Worm (Caenorhabditis elegans) whole organism, early embryonic: ENCODE data around the gene cpr-5.

Source experiments
- ama-1 ChIP-seq: fragments of 150-350 bp; optimal IDR thresholded peaks from 2 replicates; lab custom pipeline; 2014
- hmbx-1 ChIP-seq: sonication (generic microtip); optimal IDR thresholded peaks from 2 replicates; lab custom pipeline; 2016; ENCODE audit warnings: mild to moderate bottlenecking, missing genetic modification characterization, missing compliant biosample characterization
- hmg-4 ChIP-seq: fragments of 200-800 bp; sonication (Bioruptor generic); optimal IDR thresholded peaks from 2 replicates; lab custom pipeline; 2018; ENCODE audit warnings: mild to moderate bottlenecking, missing genetic modification characterization, missing compliant biosample characterization
- scrt-1 ChIP-seq: fragments of 200-800 bp; sonication (Bioruptor generic); IDR thresholded peaks from 2 replicates; pipeline ENCODE4 v1.3.6; 2022; ENCODE audit warnings: missing genetic modification characterization, missing compliant biosample characterization
- tbx-37 ChIP-seq: fragments of 200-800 bp; sonication (Bioruptor generic); conservative IDR thresholded peaks from 2 replicates; pipeline ENCODE4 v1.3.6; 2022; ENCODE audit warnings: missing genetic modification reagents, missing genetic modification characterization, missing compliant biosample characterization

DNA sequence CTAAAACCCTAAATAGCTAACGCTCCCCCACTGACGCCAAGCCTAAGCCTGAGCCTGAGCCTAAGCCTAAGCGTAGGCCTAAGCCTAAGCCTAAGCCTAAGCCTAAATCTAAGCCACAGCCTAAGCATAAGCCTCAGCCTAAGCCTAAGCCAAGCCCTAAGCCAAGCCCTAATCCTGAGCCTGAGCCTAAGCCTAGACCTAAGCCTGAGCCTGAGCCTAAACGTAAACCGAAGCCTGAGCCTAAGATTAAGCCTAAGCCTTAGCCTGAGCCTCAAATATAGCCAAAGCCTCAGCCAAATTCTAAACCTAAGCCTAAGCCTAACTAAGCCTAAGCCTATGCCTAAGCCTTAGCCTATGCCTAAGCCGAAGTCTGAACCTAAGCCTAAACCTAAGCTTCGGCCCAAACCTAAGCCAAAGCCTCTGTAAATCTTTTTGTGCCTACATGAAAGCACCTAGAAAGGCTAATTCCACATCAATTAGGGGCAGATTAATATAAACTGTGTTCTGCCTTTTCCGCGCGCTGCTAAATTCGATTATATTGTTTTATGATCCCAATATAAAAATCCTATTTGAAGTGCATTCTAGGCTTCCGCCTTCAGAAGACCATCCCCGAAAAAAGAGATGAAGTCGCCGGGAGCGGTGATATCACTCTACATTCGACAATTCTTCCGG, 31.4 kb upstream of the cpr-5 start, which contains the start of gene ptr-16:
- TF ChIP-seq hmg-4 (GFP tag; lab: Kevin White, UChicago) (no peak), scrt-1 (GFP tag; lab: Robert Waterston, UW) (no peak), hmbx-1 (no peak), ama-1 (no peak), tbx-37 (GFP tag; lab: Robert Waterston, UW) (no peak)
